Fruit fly (Drosophila melanogaster): Measurements from ENCODE around the gene Prosbeta2R2.

Gene Prosbeta2R2

dm6 chr3R:5251243-5251865 is 32.0 kb upstream of the Prosbeta2R2 start, which contains the start of gene CtsF:
CtsF (minus strand) TSS chr3R:5251745.
- TF ChIP-seq CG8478 (optimal IDR thresholded peaks at IDR 0.05) (peak; percentile 48), pan (optimal IDR thresholded peaks at IDR 0.05) (no peak), Dll (optimal IDR thresholded peaks at IDR 0.05) (no peak)

dm6 chr3R:5250530-5251242 is 31.4 kb upstream of the Prosbeta2R2 start:
- peak in 1 of 2 experiments; percentile 13 for TF ChIP-seq EcR (GFP tag; optimal IDR thresholded peaks at IDR 0.05)
- TF ChIP-seq CG8478 (optimal IDR thresholded peaks at IDR 0.05), result no peak

- TF ChIP-seq usp (GFP tag; optimal IDR thresholded peaks at IDR 0.05), result no peak
- no peak for TF ChIP-seq Dll (optimal IDR thresholded peaks at IDR 0.05)
- TF ChIP-seq EcR (GFP tag; optimal IDR thresholded peaks at IDR 0.05), result no peak
- no peak for TF ChIP-seq psq (optimal IDR thresholded peaks at IDR 0.05)
- TF ChIP-seq pan (optimal IDR thresholded peaks at IDR 0.05), result no peak
- TF ChIP-seq CG8478 (optimal IDR thresholded peaks at IDR 0.05), result no peak
Measured at dm6 chr3R:5249308-5249707, 30.0 kb upstream of the Prosbeta2R2 start.

- TF ChIP-seq psq (optimal IDR thresholded peaks at IDR 0.05) (no peak), EcR (GFP tag; optimal IDR thresholded peaks at IDR 0.05) (no peak), Dll (optimal IDR thresholded peaks at IDR 0.05) (no peak), CG8478 (optimal IDR thresholded peaks at IDR 0.05) (no peak), usp (GFP tag; optimal IDR thresholded peaks at IDR 0.05) (no peak), pan (optimal IDR thresholded peaks at IDR 0.05) (no peak)
Measured at dm6 chr3R:5246950-5247349, 27.6 kb upstream of the Prosbeta2R2 start.

dm6 chr3R:5240721-5241120 is 21.4 kb upstream of the Prosbeta2R2 start, which contains the start of gene CG33293:
CG33293 (minus strand) TSS chr3R:5240735.
- TF ChIP-seq pan (optimal IDR thresholded peaks at IDR 0.05) (no peak), Dll (optimal IDR thresholded peaks at IDR 0.05) (no peak), usp (GFP tag; optimal IDR thresholded peaks at IDR 0.05) (no peak), psq (optimal IDR thresholded peaks at IDR 0.05) (no peak), CG8478 (optimal IDR thresholded peaks at IDR 0.05) (no peak), EcR (GFP tag; optimal IDR thresholded peaks at IDR 0.05) (no peak)

dm6 chr3R:5237215-5237614 is 17.9 kb upstream of the Prosbeta2R2 start, which contains the start of gene rtp:
rtp (minus strand) TSS chr3R:5237315.
- no peak for TF ChIP-seq EcR (GFP tag; optimal IDR thresholded peaks at IDR 0.05)
- TF ChIP-seq usp (GFP tag; optimal IDR thresholded peaks at IDR 0.05), result no peak
- no peak for TF ChIP-seq psq (optimal IDR thresholded peaks at IDR 0.05)
- TF ChIP-seq pan (optimal IDR thresholded peaks at IDR 0.05), result no peak
- TF ChIP-seq Dll (optimal IDR thresholded peaks at IDR 0.05), result no peak
- TF ChIP-seq CG8478 (optimal IDR thresholded peaks at IDR 0.05), result no peak

- TF ChIP-seq CG8478 (optimal IDR thresholded peaks at IDR 0.05) (no peak), usp (GFP tag; optimal IDR thresholded peaks at IDR 0.05) (no peak), Dll (optimal IDR thresholded peaks at IDR 0.05) (no peak), psq (optimal IDR thresholded peaks at IDR 0.05) (no peak), EcR (GFP tag; optimal IDR thresholded peaks at IDR 0.05) (no peak), pan (optimal IDR thresholded peaks at IDR 0.05) (no peak)
Measured at dm6 chr3R:5232197-5232607, 12.9 kb upstream of the Prosbeta2R2 start, which contains the start of the genes Kat60 and Mms19. Kat60 (minus strand) TSS chr3R:5232209. Mms19 (plus strand) TSS chr3R:5232543.

dm6 chr3R:5231383-5232196 is 12.3 kb upstream of the Prosbeta2R2 start:
- TF ChIP-seq pan (optimal IDR thresholded peaks at IDR 0.05), result no peak
- TF ChIP-seq CG8478 (optimal IDR thresholded peaks at IDR 0.05), result no peak
- TF ChIP-seq usp (GFP tag; optimal IDR thresholded peaks at IDR 0.05), result no peak
- no peak for TF ChIP-seq EcR (GFP tag; optimal IDR thresholded peaks at IDR 0.05)
- no peak for TF ChIP-seq Dll (optimal IDR thresholded peaks at IDR 0.05)
- TF ChIP-seq psq (optimal IDR thresholded peaks at IDR 0.05), result no peak

- TF ChIP-seq Dll (optimal IDR thresholded peaks at IDR 0.05), result no peak
- no peak for TF ChIP-seq pan (optimal IDR thresholded peaks at IDR 0.05)
- no peak for TF ChIP-seq EcR (GFP tag; optimal IDR thresholded peaks at IDR 0.05)
- TF ChIP-seq CG8478 (optimal IDR thresholded peaks at IDR 0.05), result no peak
- no peak for TF ChIP-seq usp (GFP tag; optimal IDR thresholded peaks at IDR 0.05)
- no peak for TF ChIP-seq psq (optimal IDR thresholded peaks at IDR 0.05)
Measured at dm6 chr3R:5229458-5229857, 10.1 kb upstream of the Prosbeta2R2 start.

dm6 chr3R:5226025-5226424 is 6.7 kb upstream of the Prosbeta2R2 start, which contains the start of gene Vps37B:
Vps37B (plus strand) TSS chr3R:5226158.
- TF ChIP-seq Dll (optimal IDR thresholded peaks at IDR 0.05), result no peak
- TF ChIP-seq EcR (GFP tag; optimal IDR thresholded peaks at IDR 0.05), result no peak
- no peak for TF ChIP-seq pan (optimal IDR thresholded peaks at IDR 0.05)
- no peak for TF ChIP-seq usp (GFP tag; optimal IDR thresholded peaks at IDR 0.05)
- no peak for TF ChIP-seq CG8478 (optimal IDR thresholded peaks at IDR 0.05)
- no peak for TF ChIP-seq psq (optimal IDR thresholded peaks at IDR 0.05)

dm6 chr3R:5223839-5224238 is 4.5 kb upstream of the Prosbeta2R2 start, which contains the start of gene CG14664:
CG14664 (plus strand) TSS chr3R:5224139.
- TF ChIP-seq EcR (GFP tag; optimal IDR thresholded peaks at IDR 0.05) (no peak), CG8478 (optimal IDR thresholded peaks at IDR 0.05) (no peak), pan (optimal IDR thresholded peaks at IDR 0.05) (no peak), usp (GFP tag; optimal IDR thresholded peaks at IDR 0.05) (no peak), psq (optimal IDR thresholded peaks at IDR 0.05) (no peak), Dll (optimal IDR thresholded peaks at IDR 0.05) (no peak)

Data from whole organism.